In the genomic region with DNA sequence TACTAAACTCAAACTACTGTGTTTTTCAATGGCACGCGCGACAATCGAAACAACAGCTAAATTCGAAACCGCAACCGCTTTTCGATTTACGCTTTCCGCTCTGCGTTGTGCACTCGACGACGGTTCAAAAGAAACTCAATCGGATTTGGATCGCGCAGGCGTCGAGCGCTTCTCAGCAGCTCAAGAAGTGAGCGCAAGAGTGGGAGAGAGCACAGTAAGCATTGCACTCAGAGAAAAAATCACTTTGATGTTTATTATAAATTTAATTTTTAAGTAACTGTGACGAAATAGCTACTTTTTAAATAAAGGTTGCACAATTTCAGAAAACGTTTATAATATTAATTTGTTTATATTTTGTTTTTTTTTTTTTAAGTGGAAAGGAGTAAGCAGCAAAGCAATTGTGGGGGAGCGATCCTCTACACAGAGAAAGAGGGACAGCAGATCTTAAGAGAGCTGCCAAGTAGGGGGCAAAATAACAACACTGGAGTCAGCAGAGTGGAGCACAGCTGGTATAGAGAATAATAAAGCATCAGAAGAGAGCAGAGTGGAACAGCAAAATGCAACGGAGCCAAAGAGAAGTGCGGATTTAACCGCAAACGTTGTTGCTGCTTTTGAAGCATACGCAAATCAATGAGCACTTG, we compare ENCODE assay signal across 1 fruit fly cellular context.
A peak's percentile ranks its signal among the peaks of the same experiment; 100 is the strongest.
TF ChIP-seq lines count a peak whose summit lies in the region.

No protein-coding gene starts in this region.

TF ChIP-seq in whole organism, embryonic, 481 proteins besides CTCF, POLR2A, EP300 and RAD21 (continued from another document):
- TF ChIP-seq CG11398 (GFP tag; optimal IDR thresholded peaks at IDR 0.05; lab: Kevin White, UChicago) (peak; percentile 84), CG9876 (GFP tag; optimal IDR thresholded peaks at IDR 0.05; lab: Kevin White, UChicago) (peak; percentile 58), CG3281 (GFP tag; optimal IDR thresholded peaks at IDR 0.05; lab: Kevin White, UChicago) (peak; percentile 95), lmd (GFP tag; IDR thresholded peaks at IDR 0.05; lab: Robert Waterston, UW) (peak; percentile 98), CG30431 (GFP tag; optimal IDR thresholded peaks at IDR 0.05; lab: Kevin White, UChicago) (peak; percentile 93), Dref (GFP tag; IDR thresholded peaks at IDR 0.05; lab: Robert Waterston, UW) (no peak), da (GFP tag; optimal IDR thresholded peaks at IDR 0.05; lab: Kevin White, UChicago) (peak; percentile 73), CG34376 (GFP tag; optimal IDR thresholded peaks at IDR 0.05; lab: Kevin White, UChicago) (peak; percentile 73), HHEX (GFP tag; optimal IDR thresholded peaks at IDR 0.05; lab: Kevin White, UChicago) (peak; percentile 96), Hr39 (optimal IDR thresholded peaks at IDR 0.05; lab: Kevin White, UChicago) (no peak), CG15073 (GFP tag; optimal IDR thresholded peaks at IDR 0.05; lab: Kevin White, UChicago) (peak; percentile 89), CG5245 (GFP tag; optimal IDR thresholded peaks at IDR 0.05; lab: Kevin White, UChicago) (peak; percentile 97), Sry-δ (GFP tag; optimal IDR thresholded peaks at IDR 0.05; lab: Kevin White, UChicago) (peak; percentile 46), shn (GFP tag; optimal IDR thresholded peaks at IDR 0.05; lab: Kevin White, UChicago) (peak; percentile 65), CG17802 (tag; optimal IDR thresholded peaks at IDR 0.05; lab: Kevin White, UChicago) (peak; percentile 87), Ets97D (GFP tag; optimal IDR thresholded peaks at IDR 0.05; lab: Kevin White, UChicago) (peak; percentile 83), emc (GFP tag; optimal IDR thresholded peaks at IDR 0.05; lab: Kevin White, UChicago) (peak; percentile 63)
